Worm (Caenorhabditis elegans): ENCODE results near the gene Y49A3A.3.

Y49A3A.3 gene

ce11 chrV:14364586-14365248 is 10.5 kb downstream of the Y49A3A.3 start:
- TF ChIP-seq Y53F4B.3 (GFP tag; IDR thresholded peaks at IDR 0.05) (no peak), lin-40 (tag; optimal IDR thresholded peaks at IDR 0.05) (peak; percentile 11), madf-10 (tag; optimal IDR thresholded peaks at IDR 0.05) (no peak), ceh-27 (GFP tag; optimal IDR thresholded peaks at IDR 0.05) (peak; percentile 14), tlf-1 (GFP tag; optimal IDR thresholded peaks at IDR 0.05) (no peak), sea-2 (GFP tag; IDR thresholded peaks at IDR 0.05) (no peak), D2030.7 (GFP tag; IDR thresholded peaks at IDR 0.05) (no peak), cebp-1 (GFP tag; IDR thresholded peaks at IDR 0.05) (peak; percentile 76; the same call in 1 of the 2 replicates), cebp-1 (tag; optimal IDR thresholded peaks at IDR 0.05) (peak; percentile 74), B0019.2 (GFP tag; conservative IDR thresholded peaks at IDR 0.05) (no peak), T26A5.8 (tag; optimal IDR thresholded peaks at IDR 0.05) (no peak), chd-7 (tag; optimal IDR thresholded peaks at IDR 0.05) (no peak), nhr-80 (tag; optimal IDR thresholded peaks at IDR 0.05) (peak; percentile 43), ztf-6 (GFP tag; IDR thresholded peaks at IDR 0.05) (no peak), xnd-1 (tag; optimal IDR thresholded peaks at IDR 0.05) (no peak), let-607 (tag; optimal IDR thresholded peaks at IDR 0.05) (no peak), madf-8 (GFP tag; conservative IDR thresholded peaks at IDR 0.05) (no peak), lag-1 (GFP tag; IDR thresholded peaks at IDR 0.05) (no peak), nfyb-1 (GFP tag; IDR thresholded peaks at IDR 0.05) (peak; percentile 57; the same call in 1 of the 2 replicates), zfh-2 (GFP tag; conservative IDR thresholded peaks at IDR 0.05) (peak; percentile 63; the same call in 1 of the 2 replicates)

- TF ChIP-seq F55B11.4 (tag; optimal IDR thresholded peaks at IDR 0.05; ENCODE audit: borderline replicate concordance, insufficient read depth) (no peak), ztf-22 (GFP tag; optimal IDR thresholded peaks at IDR 0.05) (no peak), die-1 (tag; optimal IDR thresholded peaks at IDR 0.05) (peak; percentile 16), mes-4 (tag; optimal IDR thresholded peaks at IDR 0.05) (no peak), nfya-2 (GFP tag; IDR thresholded peaks at IDR 0.05) (no peak), snpc-1.1 (tag; optimal IDR thresholded peaks at IDR 0.05; ENCODE audit: insufficient read depth) (no peak), hlh-12 (tag; optimal IDR thresholded peaks at IDR 0.05) (no peak), nhr-90 (tag; optimal IDR thresholded peaks at IDR 0.05) (peak; percentile 5), lin-54 (GFP tag; optimal IDR thresholded peaks at IDR 0.05) (no peak), nhr-120 (GFP tag; IDR thresholded peaks at IDR 0.05) (no peak), madf-8 (GFP tag; conservative IDR thresholded peaks at IDR 0.05) (no peak), lsy-27 (tag; optimal IDR thresholded peaks at IDR 0.05; ENCODE audit: borderline replicate concordance, insufficient read depth) (no peak), lin-26 (GFP tag; IDR thresholded peaks at IDR 0.05) (peak; percentile 51; the same call in 1 of the 2 replicates), F49E8.2 (tag; optimal IDR thresholded peaks at IDR 0.05; ENCODE audit: insufficient read depth) (no peak), lin-35 (GFP tag; optimal IDR thresholded peaks at IDR 0.05) (peak in 1 of 3 experiments; percentile 25), F37B4.10 (GFP tag; IDR thresholded peaks at IDR 0.05) (no peak), rcor-1 (GFP tag; IDR thresholded peaks at IDR 0.05) (no peak), rpc-1 (optimal IDR thresholded peaks at IDR 0.05) (no peak), rpc-1 (tag; optimal IDR thresholded peaks at IDR 0.05) (no peak), ztf-6 (GFP tag; IDR thresholded peaks at IDR 0.05) (no peak), mel-28 (tag; optimal IDR thresholded peaks at IDR 0.05; ENCODE audit: borderline replicate concordance) (no peak), zim-3 (tag; optimal IDR thresholded peaks at IDR 0.05) (no peak), ceh-91 (GFP tag; IDR thresholded peaks at IDR 0.05) (no peak), let-607 (tag; optimal IDR thresholded peaks at IDR 0.05) (no peak), snpc-3.4 (tag; optimal IDR thresholded peaks at IDR 0.05) (no peak), ztf-3 (GFP tag; optimal IDR thresholded peaks at IDR 0.05) (no peak), bed-2 (GFP tag; IDR thresholded peaks at IDR 0.05) (no peak), ceh-58 (GFP tag; IDR thresholded peaks at IDR 0.05) (no peak), cebp-1 (GFP tag; IDR thresholded peaks at IDR 0.05) (no peak), cebp-1 (tag; optimal IDR thresholded peaks at IDR 0.05) (peak; percentile 57), lag-1 (GFP tag; IDR thresholded peaks at IDR 0.05) (no peak), nhr-179 (tag; optimal IDR thresholded peaks at IDR 0.05) (no peak), xnd-1 (tag; optimal IDR thresholded peaks at IDR 0.05) (no peak)
These were observed 12.3 kb downstream of the Y49A3A.3 start for ce11 chrV:14366487-14366962.

Data from whole organism, young adult.